Fruit fly (Drosophila melanogaster) whole organism, embryonic: ENCODE data around the gene Fer3HCH.

Source experiments
- Ada2b ChIP-seq: fragments of 200-800 bp; sonication (Bioruptor generic); IDR thresholded peaks from 2 replicates; pipeline ENCODE4 v1.3.6; 2022; ENCODE audit warnings: missing biosample characterization, missing genetic modification characterization
- Bdp1 ChIP-seq: fragments of 200-800 bp; sonication (Bioruptor generic); optimal IDR thresholded peaks from 3 replicates; lab custom pipeline; 2016; ENCODE audit warnings: missing biosample characterization, missing genetic modification characterization
- Bteb2 ChIP-seq: fragments of 200-800 bp; sonication (Bioruptor generic); optimal IDR thresholded peaks from 2 replicates; lab custom pipeline; 2016; ENCODE audit warnings: missing biosample characterization, missing genetic modification characterization
- CG10431 ChIP-seq: fragments of 200-800 bp; sonication (Bioruptor generic); optimal IDR thresholded peaks from 3 replicates; lab custom pipeline; 2018; ENCODE audit warnings: missing biosample characterization, mild to moderate bottlenecking, missing genetic modification characterization
- CG10565 ChIP-seq: fragments of 200-800 bp; sonication (Bioruptor generic); optimal IDR thresholded peaks from 3 replicates; lab custom pipeline; 2016; ENCODE audit warnings: missing biosample characterization, mild to moderate bottlenecking, missing genetic modification characterization
- CG11093 ChIP-seq: fragments of 200-800 bp; sonication (Bioruptor generic); IDR thresholded peaks from 3 replicates; pipeline ENCODE4 v1.3.6; 2022; ENCODE audit warnings: missing biosample characterization, missing genetic modification characterization
- CG1233 ChIP-seq: fragments of 200-800 bp; sonication (Bioruptor generic); optimal IDR thresholded peaks from 4 replicates; lab custom pipeline; 2018; ENCODE audit warnings: missing biosample characterization, mild to moderate bottlenecking, missing genetic modification characterization
- CG13287 ChIP-seq: fragments of 200-800 bp; sonication (Bioruptor generic); IDR thresholded peaks from 2 replicates; pipeline ENCODE4 v1.3.6; 2022; ENCODE audit warnings: missing biosample characterization, missing genetic modification characterization; ENCODE audit not compliant: partially characterized antibody
- CG13424 ChIP-seq: fragments of 200-800 bp; sonication (Bioruptor generic); optimal IDR thresholded peaks from 2 replicates; lab custom pipeline; 2019; ENCODE audit warnings: missing biosample characterization, mild to moderate bottlenecking, missing genetic modification characterization, moderate library complexity
- CG14860 ChIP-seq: fragments of 200-800 bp; sonication (Bioruptor generic); IDR thresholded peaks from 3 replicates; pipeline ENCODE4 v1.3.6; 2022; ENCODE audit warnings: missing biosample characterization, missing genetic modification characterization; ENCODE audit not compliant: partially characterized antibody
- CG1647 ChIP-seq: fragments of 200-800 bp; sonication (Bioruptor generic); optimal IDR thresholded peaks from 3 replicates; lab custom pipeline; 2016; ENCODE audit warnings: missing biosample characterization, missing genetic modification characterization
- CG17186 ChIP-seq: fragments of 200-800 bp; sonication (Bioruptor generic); optimal IDR thresholded peaks from 3 replicates; lab custom pipeline; 2017; ENCODE audit warnings: missing biosample characterization, missing genetic modification reagents, missing genetic modification characterization
- CG30431 ChIP-seq: fragments of 200-800 bp; sonication (Bioruptor generic); optimal IDR thresholded peaks from 2 replicates; lab custom pipeline; 2017; ENCODE audit warnings: missing biosample characterization, missing genetic modification characterization
- CG31388 ChIP-seq: fragments of 200-800 bp; sonication (Bioruptor generic); optimal IDR thresholded peaks from 2 replicates; lab custom pipeline; 2016; ENCODE audit warnings: missing biosample characterization, missing genetic modification characterization
- CG3838 ChIP-seq: fragments of 200-800 bp; sonication (Bioruptor generic); optimal IDR thresholded peaks from 3 replicates; lab custom pipeline; 2016; ENCODE audit warnings: missing biosample characterization, missing genetic modification characterization
- CG3995 ChIP-seq: fragments of 200-800 bp; sonication (Bioruptor generic); optimal IDR thresholded peaks from 3 replicates; lab custom pipeline; 2016; ENCODE audit warnings: missing biosample characterization, missing genetic modification characterization
- CG6272 ChIP-seq: fragments of 200-800 bp; sonication (Bioruptor generic); IDR thresholded peaks from 2 replicates; pipeline ENCODE4 v1.3.6; 2022; ENCODE audit warnings: missing biosample characterization, missing genetic modification characterization
- CG7987 ChIP-seq: fragments of 200-800 bp; sonication (Bioruptor generic); optimal IDR thresholded peaks from 2 replicates; lab custom pipeline; 2018; ENCODE audit warnings: missing biosample characterization, mild to moderate bottlenecking, missing genetic modification characterization, moderate library complexity
- CG8281 ChIP-seq: fragments of 200-800 bp; sonication (Bioruptor generic); optimal IDR thresholded peaks from 2 replicates; lab custom pipeline; 2018; ENCODE audit warnings: missing biosample characterization, mild to moderate bottlenecking, missing genetic modification characterization, moderate library complexity
- Hmx ChIP-seq: fragments of 200-800 bp; sonication (Bioruptor generic); optimal IDR thresholded peaks from 2 replicates; lab custom pipeline; 2016; ENCODE audit warnings: missing biosample characterization, missing genetic modification characterization
- Med ChIP-seq: fragments of 200-800 bp; sonication (Bioruptor generic); peaks from one replicate; lab custom pipeline; 2016; ENCODE audit warnings: missing biosample characterization, missing genetic modification characterization, mild to moderate bottlenecking, inconsistent platforms, moderate library complexity
- Oaz ChIP-seq: fragments of 200-800 bp; sonication (Bioruptor generic); IDR thresholded peaks from 2 replicates; pipeline ENCODE4 v1.3.6; 2022; ENCODE audit warnings: missing biosample characterization, missing genetic modification characterization
- PHDP ChIP-seq: fragments of 200-800 bp; sonication (Bioruptor generic); optimal IDR thresholded peaks from 3 replicates; lab custom pipeline; 2018; ENCODE audit warnings: missing biosample characterization, mild to moderate bottlenecking, missing genetic modification characterization, moderate library complexity
- Pdp1 ChIP-seq, 2 experiments: fragments of 200-800 bp; sonication (Bioruptor generic); optimal IDR thresholded peaks; 3 replicates each; lab custom pipeline; 2016; ENCODE audit warnings: missing biosample characterization in 2 of 2, missing genetic modification characterization in 2 of 2, mild to moderate bottlenecking in 1 of 2, moderate library complexity in 1 of 2
- Sry-δ ChIP-seq: fragments of 200-800 bp; sonication (Bioruptor generic); optimal IDR thresholded peaks from 2 replicates; lab custom pipeline; 2016; ENCODE audit warnings: missing biosample characterization, missing genetic modification characterization
- bigmax ChIP-seq: fragments of 200-800 bp; sonication (Bioruptor generic); optimal IDR thresholded peaks from 2 replicates; lab custom pipeline; 2018; ENCODE audit warnings: missing biosample characterization, mild to moderate bottlenecking, missing genetic modification characterization
- btn ChIP-seq: fragments of 200-800 bp; sonication (Bioruptor generic); optimal IDR thresholded peaks from 2 replicates; lab custom pipeline; 2016; ENCODE audit warnings: missing biosample characterization, missing genetic modification characterization
- cad ChIP-seq: fragments of >200 bp; optimal IDR thresholded peaks from 2 replicates; lab custom pipeline; 2017; ENCODE audit warnings: missing biosample characterization, missing genetic modification characterization
- corto ChIP-seq: fragments of 200-800 bp; sonication (Bioruptor generic); optimal IDR thresholded peaks from 2 replicates; lab custom pipeline; 2016; ENCODE audit warnings: missing biosample characterization, mild to moderate bottlenecking, missing genetic modification characterization, moderate library complexity
- crol ChIP-seq: fragments of 200-800 bp; sonication (Bioruptor generic); IDR thresholded peaks from 2 replicates; pipeline ENCODE4 v1.3.6; 2022; ENCODE audit warnings: missing biosample characterization, missing genetic modification characterization
- cwo ChIP-seq: fragments of 200-800 bp; sonication (Bioruptor generic); optimal IDR thresholded peaks from 3 replicates; lab custom pipeline; 2017; ENCODE audit warnings: missing biosample characterization, missing genetic modification characterization, mild to moderate bottlenecking, moderate library complexity, missing genetic modification reagents
- dati ChIP-seq: fragments of 200-800 bp; sonication (Bioruptor generic); IDR thresholded peaks from 2 replicates; pipeline ENCODE4 v1.3.6; 2022; ENCODE audit warnings: missing biosample characterization, missing genetic modification characterization
- esg ChIP-seq: fragments of 200-800 bp; sonication (Bioruptor generic); conservative IDR thresholded peaks from 2 replicates; pipeline ENCODE4 v1.3.6; 2022; ENCODE audit warnings: missing biosample characterization, missing genetic modification characterization
- gce ChIP-seq: fragments of 200-800 bp; sonication (Bioruptor generic); IDR thresholded peaks from 3 replicates; pipeline ENCODE4 v1.3.6; 2022; ENCODE audit warnings: missing biosample characterization, missing genetic modification characterization
- gem ChIP-seq: fragments of 200-800 bp; sonication (Bioruptor generic); optimal IDR thresholded peaks from 2 replicates; lab custom pipeline; 2019; ENCODE audit warnings: missing biosample characterization, mild to moderate bottlenecking, missing genetic modification characterization, moderate library complexity
- gsb ChIP-seq: fragments of 200-800 bp; sonication (Bioruptor generic); IDR thresholded peaks from 2 replicates; pipeline ENCODE4 v1.3.6; 2022; ENCODE audit warnings: missing biosample characterization, missing genetic modification characterization
- kay ChIP-seq: fragments of 200-800 bp; sonication (Bioruptor generic); optimal IDR thresholded peaks from 2 replicates; lab custom pipeline; 2016; ENCODE audit warnings: missing biosample characterization, missing genetic modification characterization
- lola ChIP-seq, 3 experiments: fragments of >200 bp in 2 of 3; fragments of 200-800 bp in 1 of 3; sonication (Bioruptor generic) in 1 of 3; optimal IDR thresholded peaks; 2 replicates each; lab custom pipeline; 2017 to 2019; ENCODE audit warnings: missing biosample characterization in 3 of 3, missing genetic modification characterization in 3 of 3, mild to moderate bottlenecking in 1 of 3, moderate library complexity in 1 of 3
- luna ChIP-seq: fragments of 200-800 bp; sonication (Bioruptor generic); optimal IDR thresholded peaks from 2 replicates; lab custom pipeline; 2016; ENCODE audit warnings: missing biosample characterization, missing genetic modification characterization
- org-1 ChIP-seq: fragments of 200-800 bp; sonication (Bioruptor generic); optimal IDR thresholded peaks from 2 replicates; lab custom pipeline; 2017; ENCODE audit warnings: missing biosample characterization, missing genetic modification characterization
- pho ChIP-seq: fragments of 200-800 bp; sonication (Bioruptor generic); optimal IDR thresholded peaks from 2 replicates; lab custom pipeline; 2016; ENCODE audit warnings: missing biosample characterization, missing genetic modification characterization
- sima ChIP-seq: fragments of 200-800 bp; sonication (Bioruptor generic); optimal IDR thresholded peaks from 2 replicates; lab custom pipeline; 2016; ENCODE audit warnings: missing biosample characterization, missing genetic modification characterization
- sob ChIP-seq: fragments of 200-800 bp; sonication (Bioruptor generic); IDR thresholded peaks from 2 replicates; pipeline ENCODE4 v1.3.6; 2022; ENCODE audit warnings: missing biosample characterization, missing genetic modification characterization
- ssp ChIP-seq: fragments of 200-800 bp; sonication (Bioruptor generic); IDR thresholded peaks from 2 replicates; pipeline ENCODE4 v1.3.6; 2022; ENCODE audit warnings: missing biosample characterization, missing genetic modification characterization
- trem ChIP-seq: fragments of 200-800 bp; optimal IDR thresholded peaks from 3 replicates; lab custom pipeline; 2019; ENCODE audit warnings: missing biosample characterization, mild to moderate bottlenecking, missing genetic modification characterization, moderate library complexity
- tup ChIP-seq: fragments of 200-800 bp; sonication (Bioruptor generic); optimal IDR thresholded peaks from 2 replicates; lab custom pipeline; 2016; ENCODE audit warnings: missing biosample characterization, mild to moderate bottlenecking, missing genetic modification characterization, moderate library complexity
- zfh2 ChIP-seq: fragments of 200-800 bp; sonication (Bioruptor generic); optimal IDR thresholded peaks from 2 replicates; lab custom pipeline; 2016; ENCODE audit warnings: missing biosample characterization, missing genetic modification characterization

Fer3HCH gene

dm6 chrX:13131063-13131773, 23.2 kb upstream of the Fer3HCH start (continued):
- peak; percentile 92 for TF ChIP-seq corto (GFP tag; lab: Kevin White, UChicago)
- peak; percentile 99 for TF ChIP-seq pho (GFP tag; lab: Kevin White, UChicago)
- TF ChIP-seq gsb (GFP tag; lab: Robert Waterston, UW) = peak; percentile 99
- peak; percentile 97 for TF ChIP-seq CG3838 (GFP tag; lab: Kevin White, UChicago)
- TF ChIP-seq Oaz (GFP tag; lab: Robert Waterston, UW) = peak; percentile 98
- TF ChIP-seq CG3995 (GFP tag; lab: Kevin White, UChicago) = peak; percentile 91
- TF ChIP-seq, all 482 proteins: peak for 460

dm6 chrX:13130175-13130822, 22.3 kb upstream of the Fer3HCH start:
- no peak for TF ChIP-seq dati (GFP tag; lab: Robert Waterston, UW)
- TF ChIP-seq Pdp1 (GFP tag; optimal IDR thresholded peaks at IDR 0.05; lab: Kevin White, UChicago) = peak; percentile 51 to 71
- TF ChIP-seq luna = no peak
- no peak for TF ChIP-seq bigmax (GFP tag; lab: Kevin White, UChicago)
- peak; percentile 59 for TF ChIP-seq zfh2 (GFP tag; lab: Kevin White, UChicago)
- TF ChIP-seq Ada2b (GFP tag; lab: Robert Waterston, UW) = peak; percentile 42; the same call in 1 of the 2 replicates
- TF ChIP-seq esg (GFP tag; lab: Robert Waterston, UW) = peak; percentile 48
- TF ChIP-seq CG7987 (GFP tag; lab: Kevin White, UChicago) = no peak
- no peak; the same call in 1 of the 2 replicates for TF ChIP-seq sob (GFP tag; lab: Robert Waterston, UW)
- TF ChIP-seq lola (GFP tag; optimal IDR thresholded peaks at IDR 0.05; lab: Kevin White, UChicago) = peak in 2 of 3 experiments; percentile 37 to 82
- TF ChIP-seq kay (GFP tag; lab: Kevin White, UChicago) = no peak
- peak; percentile 61 for TF ChIP-seq CG30431 (GFP tag; lab: Kevin White, UChicago)
- peak; percentile 65 for TF ChIP-seq CG10431 (GFP tag; lab: Kevin White, UChicago)
- peak; percentile 31 for TF ChIP-seq btn
- no peak for TF ChIP-seq tup
- peak; percentile 2 for TF ChIP-seq Sry-δ (GFP tag; lab: Kevin White, UChicago)
- no peak for TF ChIP-seq CG6272 (GFP tag; lab: Robert Waterston, UW)
- peak; percentile 40 for TF ChIP-seq CG1647 (GFP tag; lab: Kevin White, UChicago)
- TF ChIP-seq Med (GFP tag; lab: Kevin White, UChicago) = peak; percentile 88
- peak; percentile 52 for TF ChIP-seq cwo (GFP tag; lab: Kevin White, UChicago)
- TF ChIP-seq CG14860 (GFP tag; lab: Robert Waterston, UW) = no peak
- peak; percentile 83 for TF ChIP-seq CG13424 (tag; lab: Kevin White, UChicago)
- peak; percentile 61 for TF ChIP-seq trem
- peak; percentile 80 for TF ChIP-seq org-1 (GFP tag; lab: Kevin White, UChicago)
- TF ChIP-seq ssp = no peak
- no peak for TF ChIP-seq CG31388 (GFP tag; lab: Kevin White, UChicago)
- TF ChIP-seq cad = no peak
- TF ChIP-seq Bdp1 (GFP tag; lab: Kevin White, UChicago) = peak; percentile 34
- TF ChIP-seq CG10565 (GFP tag; lab: Kevin White, UChicago) = peak; percentile 33
- peak; percentile 77 for TF ChIP-seq CG1233 (GFP tag; lab: Kevin White, UChicago)
- peak; percentile 52 for TF ChIP-seq CG8281
- no peak for TF ChIP-seq CG13287 (GFP tag; lab: Robert Waterston, UW)
- peak; percentile 25 for TF ChIP-seq Hmx
- no peak for TF ChIP-seq gce (GFP tag; lab: Robert Waterston, UW)
- TF ChIP-seq gem (tag; lab: Kevin White, UChicago) = peak; percentile 84
- TF ChIP-seq crol (GFP tag; lab: Robert Waterston, UW) = no peak
- peak; percentile 75 for TF ChIP-seq PHDP (tag; lab: Kevin White, UChicago)
- no peak for TF ChIP-seq CG17186 (GFP tag; lab: Kevin White, UChicago)
- 0 out of 3 replicates have a peak, but pooled peaks have one; percentile 41 for TF ChIP-seq CG11093 (GFP tag; lab: Robert Waterston, UW)
- TF ChIP-seq sima (GFP tag; lab: Kevin White, UChicago) = no peak
- peak; percentile 51 for TF ChIP-seq Bteb2
